Fruit fly (Drosophila melanogaster): ENCODE results near the gene sun.
A peak's percentile ranks its signal among the peaks of the same experiment; 100 is the strongest.

sun gene

DNA sequence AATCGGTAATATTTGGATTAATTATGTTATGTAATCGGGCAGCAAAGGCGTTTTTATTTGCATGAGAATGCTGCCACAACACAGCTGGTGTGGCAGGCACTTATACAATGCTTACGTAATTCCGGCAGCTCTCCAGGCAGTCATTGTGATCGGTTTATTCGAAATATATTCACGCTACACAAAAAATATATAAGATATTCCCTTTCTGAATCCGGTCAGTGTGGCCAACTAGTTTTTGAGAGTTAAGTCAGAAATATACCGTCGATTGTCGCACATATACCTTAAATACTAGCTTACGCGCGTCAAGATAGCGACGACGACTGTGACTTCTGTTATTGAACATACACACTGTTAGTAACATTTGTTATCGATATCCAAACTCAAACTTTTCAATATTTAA lies at the start of gene sun:
Gene sun, minus strand, starts transcription at position 238 of the 400 bp plus-strand sequence.
- peak; percentile 19 for TF ChIP-seq CG17801 (GFP tag; optimal IDR thresholded peaks at IDR 0.05; ENCODE audit: partially characterized antibody)

DNA sequence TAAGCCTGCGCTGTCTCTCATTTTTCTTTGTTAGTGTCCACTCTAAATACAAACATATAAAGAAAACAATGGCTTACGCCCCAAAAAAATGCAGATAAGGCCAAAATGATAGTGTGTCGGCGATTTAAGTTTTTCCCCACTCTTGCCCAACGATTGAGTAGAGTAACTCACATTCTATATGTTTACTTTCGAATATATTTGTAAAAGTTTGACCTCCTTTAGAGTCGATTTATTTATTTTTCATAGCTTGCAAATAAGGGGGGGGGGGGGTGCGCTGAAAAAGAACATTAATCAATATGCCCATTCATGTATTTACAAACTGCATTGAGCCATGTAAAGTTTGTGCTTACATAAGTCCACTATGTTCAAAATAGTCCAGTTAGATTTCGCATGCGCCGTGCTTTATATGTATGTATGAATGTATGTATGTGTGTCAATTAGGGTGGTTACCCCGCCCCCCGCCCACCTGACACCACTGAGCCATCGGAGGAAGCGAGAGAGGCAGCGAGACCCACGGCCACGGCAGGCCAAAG lies 44.7 kb upstream of the sun start:
- TF ChIP-seq CG17801 (GFP tag; optimal IDR thresholded peaks at IDR 0.05; ENCODE audit: partially characterized antibody): no peak

DNA sequence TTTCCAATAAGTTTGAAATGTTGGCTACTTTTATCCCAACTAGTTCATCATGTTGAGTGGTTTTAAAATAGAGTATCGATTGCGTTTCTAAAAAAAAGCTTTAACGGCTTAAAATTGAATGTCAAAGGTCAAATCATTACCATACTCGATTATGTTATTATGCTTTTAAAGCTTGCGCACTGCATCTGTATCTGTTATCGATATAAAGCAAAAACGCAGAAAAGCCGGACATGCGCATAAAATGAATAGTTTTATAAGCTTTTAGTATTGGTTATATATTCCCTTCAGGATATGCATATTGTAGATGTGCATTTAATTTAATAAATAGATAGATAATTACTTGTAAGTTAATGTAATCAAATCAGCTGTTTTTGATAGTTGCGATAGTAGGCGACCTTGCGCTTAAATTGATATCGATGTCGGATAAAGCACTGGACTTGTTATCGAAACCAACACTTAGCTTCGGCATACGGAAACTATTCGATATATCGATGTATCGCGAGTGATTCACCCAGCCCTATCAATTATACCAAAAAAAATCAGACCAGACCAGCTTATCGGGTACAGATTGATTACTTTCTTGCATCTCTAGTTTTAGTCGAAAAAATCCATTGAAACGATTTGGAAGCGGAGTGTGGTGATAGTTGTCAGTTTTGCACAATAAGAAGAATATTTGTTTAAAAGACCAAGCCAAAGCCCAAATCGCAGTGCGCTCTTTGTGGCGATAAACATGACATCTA lies 42.7 kb upstream of the sun start, which contains the start of gene shi:
Gene shi, plus strand, starts transcription at position 511 of the 740 bp plus-strand sequence.
- TF ChIP-seq CG17801 (GFP tag; optimal IDR thresholded peaks at IDR 0.05; ENCODE audit: partially characterized antibody): peak; percentile 32

DNA sequence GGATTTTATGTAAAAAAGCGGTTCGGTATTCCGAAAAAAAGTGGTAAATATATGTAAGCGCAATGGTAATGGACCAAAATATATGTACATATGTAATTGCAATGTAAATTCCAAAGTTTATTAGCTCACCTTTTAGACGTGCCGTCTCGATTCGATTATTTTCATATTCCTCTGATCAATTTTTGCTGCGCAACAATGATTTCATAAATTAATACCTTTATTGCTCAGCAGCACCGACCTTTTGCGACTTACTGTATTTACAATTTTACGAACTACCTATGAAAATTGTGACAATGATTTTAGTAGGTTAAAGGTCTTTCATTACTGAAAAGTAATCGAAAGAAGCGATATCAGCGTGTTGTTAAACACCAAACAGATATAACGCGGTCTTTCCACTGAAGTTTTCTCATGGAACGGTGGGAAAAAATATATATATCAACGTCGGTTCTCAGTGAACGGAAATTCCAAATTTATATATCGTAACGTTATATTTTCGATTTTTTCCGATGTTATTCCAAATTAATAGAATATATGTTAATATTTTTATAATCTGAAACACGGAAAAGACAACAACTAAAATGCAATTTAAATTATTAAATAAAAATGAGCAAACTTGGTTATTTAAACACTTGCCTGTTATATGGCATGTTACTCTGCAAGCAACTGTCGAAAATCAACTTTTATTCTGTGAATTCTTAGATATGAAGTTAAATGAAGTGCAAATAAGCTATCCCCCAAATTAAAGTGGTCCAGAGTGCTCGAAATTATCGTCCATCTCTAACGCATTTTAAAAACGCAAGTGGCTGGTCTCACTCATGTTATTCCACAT lies 40.9 kb upstream of the sun start, which contains the start of the genes MSBP and CG15916:
Gene MSBP, minus strand, starts transcription at position 330 of the 829 bp plus-strand sequence.
Gene CG15916, plus strand, starts transcription at position 810 of the 829 bp plus-strand sequence.
- TF ChIP-seq CG17801 (GFP tag; optimal IDR thresholded peaks at IDR 0.05; ENCODE audit: partially characterized antibody): peak; percentile 8

DNA sequence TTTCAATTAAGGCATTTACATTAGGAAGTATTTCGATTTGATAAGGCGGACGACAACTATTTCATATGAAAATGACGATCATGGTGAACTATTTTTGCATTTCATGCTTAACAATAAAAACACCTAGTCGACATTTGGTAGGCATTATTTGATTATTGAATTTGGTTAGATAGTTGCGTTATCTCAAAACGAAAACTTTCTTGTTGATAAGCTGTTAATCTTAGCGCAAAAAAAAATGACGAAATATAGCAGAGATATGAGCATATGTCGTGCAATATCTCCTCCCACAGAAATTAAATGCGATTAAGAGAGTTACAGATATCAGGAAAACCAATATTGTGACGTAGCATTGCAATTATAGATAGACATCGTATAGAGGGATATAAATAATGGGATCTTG lies 39.7 kb upstream of the sun start:
- no peak for TF ChIP-seq CG17801 (GFP tag; optimal IDR thresholded peaks at IDR 0.05; ENCODE audit: partially characterized antibody)

DNA sequence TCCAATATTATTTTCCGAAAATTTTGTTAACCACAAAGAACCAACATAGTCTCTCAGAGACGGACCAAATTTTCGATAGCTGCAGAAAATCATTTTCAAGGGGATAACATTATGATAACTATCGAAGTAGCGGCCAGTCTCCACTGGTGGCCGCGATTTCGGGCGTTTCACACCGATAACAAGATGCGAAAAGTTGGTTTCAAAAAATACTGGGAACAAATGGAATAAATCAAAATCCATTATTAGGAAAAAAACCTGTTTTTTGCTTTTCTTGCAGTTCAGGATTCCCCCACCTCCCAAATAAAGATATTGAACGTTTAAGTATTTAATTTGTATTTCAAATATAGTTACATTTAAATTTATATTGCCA lies 38.2 kb upstream of the sun start, which contains the start of gene tay:
Gene tay, minus strand, starts transcription at position 65 of the 370 bp plus-strand sequence.
- no peak for TF ChIP-seq CG17801 (GFP tag; optimal IDR thresholded peaks at IDR 0.05; ENCODE audit: partially characterized antibody)

DNA sequence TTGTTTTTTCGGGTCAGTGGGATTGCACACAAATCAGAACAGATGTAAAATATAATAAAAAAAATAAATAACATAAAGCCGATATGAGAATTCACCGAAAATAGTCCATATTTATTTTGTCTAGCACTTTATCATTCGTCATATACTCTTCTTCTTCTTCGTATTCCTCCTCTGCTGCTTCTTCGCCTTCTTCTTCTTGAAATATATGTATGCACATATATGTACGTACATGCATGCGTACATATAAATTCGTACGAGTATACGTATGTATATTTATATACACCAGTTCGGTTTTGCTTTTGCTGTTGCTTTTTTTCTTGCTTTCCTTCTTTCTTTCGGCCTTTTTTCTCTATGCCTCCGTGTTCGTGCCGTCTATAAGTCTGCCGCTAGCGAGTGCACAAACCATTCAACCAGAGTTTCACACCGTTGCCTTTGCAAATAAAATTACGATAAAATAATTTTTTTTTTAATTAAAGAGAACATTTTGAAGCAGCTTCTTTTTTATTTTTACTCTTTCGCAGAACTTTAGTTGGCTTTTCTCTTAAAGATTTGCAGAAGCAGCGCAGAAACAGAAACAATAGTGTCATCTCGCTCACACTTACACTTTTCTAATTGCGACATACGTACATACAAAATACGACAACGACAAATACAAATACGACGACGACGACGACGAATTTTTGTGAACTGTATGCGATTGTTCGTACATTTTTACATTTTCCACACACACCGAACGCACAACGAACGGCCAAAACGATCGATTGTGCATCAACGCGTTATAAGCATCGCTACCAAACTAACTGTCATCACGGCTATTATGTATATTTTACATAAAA lies 37.6 kb upstream of the sun start:
- peak; percentile 98 for TF ChIP-seq CG17801 (GFP tag; optimal IDR thresholded peaks at IDR 0.05; ENCODE audit: partially characterized antibody)

DNA sequence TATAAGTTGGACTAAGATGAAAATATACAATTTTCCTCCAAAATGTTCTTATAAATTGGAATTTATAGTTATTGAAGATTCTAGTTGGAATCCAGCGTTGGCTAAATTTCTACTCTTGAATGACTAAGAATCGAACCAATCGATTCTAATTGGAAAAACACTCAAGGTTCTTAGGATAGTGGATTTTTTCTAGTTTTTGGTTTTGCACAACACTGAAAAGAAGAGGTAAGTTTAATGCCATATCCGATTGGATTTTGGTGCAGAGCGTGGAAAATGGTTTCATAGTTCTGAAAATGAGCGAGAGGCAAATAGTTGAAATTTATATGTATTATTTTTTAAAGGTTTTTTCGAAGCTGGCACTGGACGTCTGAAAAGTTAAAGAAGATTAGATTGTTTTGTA lies 26.5 kb upstream of the sun start:
- no peak for TF ChIP-seq CG17801 (GFP tag; optimal IDR thresholded peaks at IDR 0.05; ENCODE audit: partially characterized antibody)

DNA sequence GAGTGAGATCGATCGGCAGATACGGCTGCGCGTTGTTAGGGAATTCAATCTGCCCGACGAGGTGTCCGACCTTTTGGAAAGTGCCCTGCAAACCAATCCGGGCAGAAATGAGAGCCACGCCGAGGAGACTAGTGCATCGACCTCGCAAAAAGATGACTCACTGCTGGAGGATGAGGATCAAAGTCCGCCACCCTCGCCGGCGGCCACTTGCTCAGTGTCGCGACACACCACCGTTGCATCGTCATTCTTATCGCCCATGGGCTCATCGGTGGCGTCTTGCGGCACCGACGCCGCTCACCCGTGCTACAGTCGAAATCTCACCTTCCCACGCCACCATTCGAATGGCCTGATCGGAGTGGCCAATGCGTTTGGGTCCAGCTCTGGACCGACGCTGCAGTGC lies 25.4 kb upstream of the sun start:
- TF ChIP-seq CG17801 (GFP tag; optimal IDR thresholded peaks at IDR 0.05; ENCODE audit: partially characterized antibody): no peak

DNA sequence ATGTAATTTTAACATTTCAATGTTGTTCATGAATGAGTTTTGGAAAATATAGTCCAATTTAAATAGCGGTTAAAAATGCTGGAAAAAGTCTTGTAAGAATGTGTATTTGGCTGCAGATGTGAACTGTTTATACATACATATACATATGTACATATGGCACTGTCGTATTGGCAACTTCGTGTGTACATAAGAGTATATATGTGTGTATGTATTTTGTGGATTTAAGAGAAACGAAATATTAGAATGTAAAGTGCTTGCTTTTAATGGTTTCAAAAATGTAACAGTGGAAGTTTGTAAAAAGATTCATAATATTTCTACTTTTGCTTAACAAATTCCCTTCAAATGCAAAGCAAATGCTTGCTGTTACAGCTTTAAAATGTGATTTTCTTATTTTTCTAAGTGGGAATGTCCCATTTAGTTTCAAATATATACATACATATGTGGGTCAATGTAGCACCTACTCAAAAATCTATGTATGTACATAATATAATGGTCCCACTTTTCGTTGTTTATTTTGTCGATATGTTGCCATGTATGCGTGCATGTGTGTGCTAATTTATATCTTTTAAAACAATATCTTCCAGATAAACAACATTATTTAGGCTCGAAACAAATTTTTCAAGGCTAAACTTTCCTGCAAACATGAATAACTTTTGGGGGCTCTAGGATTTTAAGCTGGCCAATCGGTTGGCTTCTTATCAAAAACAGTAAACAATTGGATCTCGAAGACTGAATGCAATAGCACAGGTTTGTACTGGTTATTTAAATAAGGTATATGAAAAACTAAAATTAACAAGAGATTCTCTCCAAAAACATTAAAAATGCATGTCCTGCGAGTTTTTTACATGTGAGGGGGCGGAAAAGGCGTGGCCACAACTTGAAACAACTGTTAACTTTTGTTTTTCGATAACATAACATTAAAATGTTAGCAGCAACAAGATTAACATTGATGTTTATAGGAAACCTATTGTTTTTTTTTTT lies 22.0 kb upstream of the sun start:
- TF ChIP-seq CG17801 (GFP tag; optimal IDR thresholded peaks at IDR 0.05; ENCODE audit: partially characterized antibody): no peak

DNA sequence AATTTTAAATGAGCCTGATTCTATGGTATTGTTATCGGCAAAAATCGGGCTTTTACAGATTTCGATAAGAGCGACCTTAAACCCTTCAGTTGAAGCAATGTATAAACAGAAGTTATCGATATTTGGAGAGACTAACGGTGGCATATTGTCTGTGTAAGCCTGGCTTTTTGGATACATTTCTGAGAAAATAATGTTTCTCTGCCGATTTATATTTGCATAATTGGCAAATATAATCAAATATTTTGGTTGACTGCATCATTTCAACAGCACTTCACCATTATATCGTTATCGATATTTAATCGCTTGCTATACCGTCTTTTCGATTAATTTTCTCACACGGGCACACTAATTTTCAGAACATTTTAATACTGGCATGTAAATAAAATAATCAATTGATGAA lies 20.8 kb upstream of the sun start, which contains the start of gene CG16952:
Gene CG16952, plus strand, starts transcription at position 341 of the 400 bp plus-strand sequence.
- TF ChIP-seq CG17801 (GFP tag; optimal IDR thresholded peaks at IDR 0.05; ENCODE audit: partially characterized antibody): no peak

DNA sequence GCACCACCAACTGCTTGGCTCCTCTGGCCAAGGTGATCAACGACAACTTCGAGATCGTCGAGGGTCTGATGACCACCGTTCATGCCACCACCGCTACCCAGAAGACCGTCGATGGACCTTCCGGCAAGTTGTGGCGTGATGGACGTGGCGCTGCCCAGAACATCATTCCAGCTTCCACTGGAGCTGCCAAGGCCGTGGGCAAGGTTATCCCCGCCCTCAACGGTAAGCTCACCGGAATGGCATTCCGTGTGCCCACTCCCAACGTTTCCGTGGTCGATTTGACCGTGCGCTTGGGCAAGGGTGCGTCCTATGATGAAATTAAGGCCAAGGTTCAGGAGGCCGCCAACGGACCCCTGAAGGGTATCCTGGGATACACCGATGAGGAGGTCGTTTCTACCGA lies 19.7 kb upstream of the sun start:
- no peak for TF ChIP-seq CG17801 (GFP tag; optimal IDR thresholded peaks at IDR 0.05; ENCODE audit: partially characterized antibody)

DNA sequence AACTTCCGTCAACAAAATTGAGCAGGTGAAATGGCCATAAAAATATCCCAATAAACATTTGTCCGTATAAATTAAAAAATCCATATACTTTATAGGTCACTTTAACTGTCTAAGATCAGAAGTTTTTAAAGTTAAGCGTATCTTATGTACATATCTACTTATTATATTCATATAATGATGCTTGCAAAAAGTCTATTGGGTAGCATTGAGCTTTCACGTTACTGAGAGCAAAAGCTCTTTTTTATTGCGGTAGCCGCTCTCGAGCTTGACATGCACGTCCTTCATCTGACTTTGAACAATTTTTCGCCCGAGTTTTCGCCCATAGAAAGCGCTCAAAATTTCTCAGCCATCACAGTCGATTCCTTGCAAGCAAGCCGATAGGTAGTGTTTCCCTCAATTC lies 18.8 kb upstream of the sun start, which contains the start of gene Gapdh2:
Gene Gapdh2, plus strand, starts transcription at position 283 of the 400 bp plus-strand sequence.
- TF ChIP-seq CG17801 (GFP tag; optimal IDR thresholded peaks at IDR 0.05; ENCODE audit: partially characterized antibody): peak; percentile 100

Data from ovary, adult (tissue).